Worm (Caenorhabditis elegans) whole organism, midembryonic: Measurements from ENCODE around the gene parn-1.

Experiments
- cog-1 ChIP-seq: sonication (generic microtip); optimal IDR thresholded peaks from 2 replicates; lab custom pipeline; 2016; ENCODE audit warnings: missing genetic modification characterization, missing compliant biosample characterization
- flt-1 ChIP-seq: fragments of 200-800 bp; sonication (Bioruptor generic); IDR thresholded peaks from 2 replicates; pipeline ENCODE4 v1.3.6; 2022; ENCODE audit warnings: missing genetic modification characterization, missing compliant biosample characterization
- med-1 ChIP-seq: sonication (generic microtip); optimal IDR thresholded peaks from 2 replicates; lab custom pipeline; 2017; ENCODE audit warnings: missing genetic modification characterization, mild to moderate bottlenecking, missing compliant biosample characterization, antibody characterized with exemption, missing genetic modification reagents; ENCODE audit not compliant: insufficient read depth
- ztf-23 ChIP-seq: fragments of 200-800 bp; sonication (Bioruptor generic); IDR thresholded peaks from 2 replicates; pipeline ENCODE4 v1.3.6; 2022; ENCODE audit warnings: missing genetic modification reagents, missing genetic modification characterization, missing compliant biosample characterization
- ztf-29 ChIP-seq: fragments of 200-800 bp; sonication (Bioruptor generic); IDR thresholded peaks from 2 replicates; pipeline ENCODE4 v1.3.6; 2022; ENCODE audit warnings: missing genetic modification reagents, missing genetic modification characterization, missing compliant biosample characterization

DNA sequence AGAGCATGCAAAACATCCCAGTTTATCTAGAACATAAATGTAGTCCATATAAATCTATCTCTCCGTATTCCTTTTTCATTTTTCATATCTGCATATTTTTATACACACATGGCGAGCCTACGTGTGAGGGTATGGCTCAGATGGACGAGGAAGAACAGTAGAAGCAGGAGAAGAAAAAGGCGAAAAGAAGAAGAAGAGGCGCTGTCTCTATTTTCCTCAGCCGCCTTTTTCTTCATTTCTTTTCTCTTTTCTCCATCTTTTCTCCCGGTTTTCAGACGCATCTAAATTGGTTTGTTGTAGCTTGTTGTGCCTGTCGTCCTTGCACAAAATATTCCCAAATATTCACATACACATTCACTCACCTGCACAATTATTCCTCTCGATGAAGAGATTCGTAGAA lies 913 bp upstream of the parn-1 start, which contains the start of gene K10C8.4:
- TF ChIP-seq flt-1 (GFP tag; lab: Robert Waterston, UW), result no peak
- TF ChIP-seq ztf-23 (GFP tag; lab: Robert Waterston, UW), result no peak
- TF ChIP-seq ztf-29, result no peak
- no peak for TF ChIP-seq cog-1 (tag; lab: Kevin White, UChicago)
- TF ChIP-seq med-1, result no peak
